Worm (Caenorhabditis elegans): ENCODE results near the gene lin-29.

lin-29 gene

ce11 chrII:11980110-11980509 lies 45.0 kb upstream of the lin-29 start (continued):
- TF ChIP-seq D2030.7 (GFP tag; IDR thresholded peaks at IDR 0.05) (peak; percentile 96), T07F8.4 (tag; optimal IDR thresholded peaks at IDR 0.05) (peak; percentile 31), snpc-3.4 (tag; optimal IDR thresholded peaks at IDR 0.05) (peak; percentile 88), athp-1 (tag; optimal IDR thresholded peaks at IDR 0.05) (peak; percentile 89), lsy-27 (tag; optimal IDR thresholded peaks at IDR 0.05; ENCODE audit: borderline replicate concordance, insufficient read depth) (no peak), hmg-1.2 (GFP tag; IDR thresholded peaks at IDR 0.05) (peak; percentile 98), ztf-6 (GFP tag; IDR thresholded peaks at IDR 0.05) (no peak; the same call in 1 of the 2 replicates), nhr-179 (tag; optimal IDR thresholded peaks at IDR 0.05) (no peak), madf-10 (tag; optimal IDR thresholded peaks at IDR 0.05) (peak; percentile 85)

- TF ChIP-seq pbrm-1 (GFP tag; IDR thresholded peaks at IDR 0.05) (0 out of 2 replicates have a peak, but pooled peaks have one; percentile 7), ztf-28 (GFP tag; IDR thresholded peaks at IDR 0.05) (no peak), madf-3 (GFP tag; IDR thresholded peaks at IDR 0.05) (peak; percentile 98), lin-40 (tag; optimal IDR thresholded peaks at IDR 0.05) (no peak), C06A6.2 (GFP tag; conservative IDR thresholded peaks at IDR 0.05) (no peak), Y67H2A.10 (GFP tag; conservative IDR thresholded peaks at IDR 0.05) (0 out of 2 replicates have a peak, but pooled peaks have one; percentile 28), cebp-1 (GFP tag; IDR thresholded peaks at IDR 0.05) (peak; percentile 81), cebp-1 (tag; optimal IDR thresholded peaks at IDR 0.05) (peak; percentile 82)
Measured at ce11 chrII:11979449-11980095, 44.4 kb upstream of the lin-29 start, which contains the start of the genes ash-2 and Y17G7B.20. Gene ash-2, plus strand, starts transcription at chrII:11979838. Gene Y17G7B.20, minus strand, starts transcription at chrII:11979844.

ce11 chrII:11978920-11979319 lies 43.8 kb upstream of the lin-29 start:
- TF ChIP-seq snpc-3.4 (tag; optimal IDR thresholded peaks at IDR 0.05) (no peak), aptf-3 (GFP tag; IDR thresholded peaks at IDR 0.05) (no peak), B0336.3 (GFP tag; IDR thresholded peaks at IDR 0.05) (0 out of 2 replicates have a peak, but pooled peaks have one; percentile 3), F52B5.7 (tag; optimal IDR thresholded peaks at IDR 0.05) (no peak), nhr-90 (tag; optimal IDR thresholded peaks at IDR 0.05) (no peak), ekl-4 (GFP tag; IDR thresholded peaks at IDR 0.05) (no peak), snpc-1.3 (tag; optimal IDR thresholded peaks at IDR 0.05; ENCODE audit: insufficient read depth) (peak; percentile 38), madf-10 (tag; optimal IDR thresholded peaks at IDR 0.05) (no peak), lag-1 (GFP tag; IDR thresholded peaks at IDR 0.05) (no peak), Y56A3A.18 (GFP tag; IDR thresholded peaks at IDR 0.05) (no peak), unc-62 (GFP tag; optimal IDR thresholded peaks at IDR 0.05) (no peak), lsy-27 (tag; optimal IDR thresholded peaks at IDR 0.05; ENCODE audit: borderline replicate concordance, insufficient read depth) (no peak), cebp-2 (GFP tag; IDR thresholded peaks at IDR 0.05) (no peak), somi-1 (GFP tag; optimal IDR thresholded peaks at IDR 0.05) (no peak), tlf-1 (GFP tag; optimal IDR thresholded peaks at IDR 0.05) (no peak)

- TF ChIP-seq madf-6 (GFP tag; IDR thresholded peaks at IDR 0.05) (peak; percentile 24; the same call in 1 of the 2 replicates), B0336.3 (GFP tag; IDR thresholded peaks at IDR 0.05) (peak; percentile 32; the same call in 1 of the 2 replicates), Y79H2A.3 (GFP tag; conservative IDR thresholded peaks at IDR 0.05) (no peak), zfh-2 (GFP tag; conservative IDR thresholded peaks at IDR 0.05) (peak; percentile 80)
Measured at ce11 chrII:11978478-11978877, 43.3 kb upstream of the lin-29 start.

Data from whole organism, young adult.